Comparison of ENCODE assay signal across 1 fruit fly cellular context in genomic region chr3R:23117683-23118470, dm6.
A peak's percentile ranks its signal among the peaks of the same experiment; 100 is the strongest.
TF ChIP-seq lines count a peak whose summit lies in the region.

Rassf (minus strand) TSS chr3R:23117931.
CenB1A (plus strand) TSS chr3R:23118400.

TF ChIP-seq in whole organism, embryonic, 481 proteins besides CTCF, POLR2A, EP300 and RAD21 (continued from another document and continues in another):
- TF ChIP-seq inv (GFP tag; IDR thresholded peaks at IDR 0.05; lab: Robert Waterston, UW; ENCODE audit: partially characterized antibody): 0 out of 2 replicates have a peak, but pooled peaks have one; percentile 17
- no peak for TF ChIP-seq Atf6 (GFP tag; IDR thresholded peaks at IDR 0.05; lab: Robert Waterston, UW)
- peak; percentile 19 for TF ChIP-seq CG6854 (GFP tag; optimal IDR thresholded peaks at IDR 0.05; lab: Kevin White, UChicago)
- peak; percentile 87 for TF ChIP-seq stwl (tag; optimal IDR thresholded peaks at IDR 0.05; lab: Kevin White, UChicago)
- TF ChIP-seq CG30403 (GFP tag; optimal IDR thresholded peaks at IDR 0.05; lab: Kevin White, UChicago): peak; percentile 76
- 0 out of 2 replicates have a peak, but pooled peaks have one; percentile 11 for TF ChIP-seq Taf1 (GFP tag; IDR thresholded peaks at IDR 0.05; lab: Robert Waterston, UW)
- TF ChIP-seq CG10366 (GFP tag; IDR thresholded peaks at IDR 0.05; lab: Robert Waterston, UW): peak; percentile 24; the same call in 1 of the 2 replicates
- TF ChIP-seq BEAF-32 (GFP tag; optimal IDR thresholded peaks at IDR 0.05; lab: Kevin White, UChicago): peak; percentile 40
- no peak for TF ChIP-seq fd3F (GFP tag; optimal IDR thresholded peaks at IDR 0.05; lab: Kevin White, UChicago)
- TF ChIP-seq B-H1 (GFP tag; IDR thresholded peaks at IDR 0.05; lab: Robert Waterston, UW): no peak
- peak; percentile 4 for TF ChIP-seq Fer3 (tag; optimal IDR thresholded peaks at IDR 0.05; lab: Kevin White, UChicago)
- peak; percentile 51 for TF ChIP-seq CG12659 (GFP tag; optimal IDR thresholded peaks at IDR 0.05; lab: Kevin White, UChicago)
- peak; percentile 22 for TF ChIP-seq caup (GFP tag; optimal IDR thresholded peaks at IDR 0.05; lab: Kevin White, UChicago; ENCODE audit: severe bottlenecking)
- TF ChIP-seq CG10543 (GFP tag; optimal IDR thresholded peaks at IDR 0.05; lab: Kevin White, UChicago): peak; percentile 18
- TF ChIP-seq CG10979 (tag; optimal IDR thresholded peaks at IDR 0.05; lab: Kevin White, UChicago): peak; percentile 3
- no peak for TF ChIP-seq CG13894 (tag; optimal IDR thresholded peaks at IDR 0.05; lab: Kevin White, UChicago)
- TF ChIP-seq CG14965 (GFP tag; optimal IDR thresholded peaks at IDR 0.05; lab: Kevin White, UChicago; ENCODE audit: borderline replicate concordance): no peak
- peak; percentile 38; the same call in 1 of the 2 replicates for TF ChIP-seq HLH3B (GFP tag; IDR thresholded peaks at IDR 0.05; lab: Robert Waterston, UW)
- TF ChIP-seq HmgD (GFP tag; optimal IDR thresholded peaks at IDR 0.05; lab: Kevin White, UChicago): peak; percentile 25
- TF ChIP-seq CG10959 (GFP tag; IDR thresholded peaks at IDR 0.05; lab: Robert Waterston, UW): no peak
- TF ChIP-seq Hr39 (optimal IDR thresholded peaks at IDR 0.05; lab: Kevin White, UChicago): no peak
- peak; percentile 19 for TF ChIP-seq da (GFP tag; optimal IDR thresholded peaks at IDR 0.05; lab: Kevin White, UChicago)
- TF ChIP-seq lmd (GFP tag; IDR thresholded peaks at IDR 0.05; lab: Robert Waterston, UW): peak; percentile 64
- peak; percentile 42 for TF ChIP-seq CG3163 (GFP tag; optimal IDR thresholded peaks at IDR 0.05; lab: Kevin White, UChicago)
- peak; percentile 3 for TF ChIP-seq Hmr (GFP tag; optimal IDR thresholded peaks at IDR 0.05; lab: Kevin White, UChicago)
- TF ChIP-seq CG3065 (GFP tag; optimal IDR thresholded peaks at IDR 0.05; lab: Kevin White, UChicago): no peak
- TF ChIP-seq Lhr (GFP tag; optimal IDR thresholded peaks at IDR 0.05; lab: Kevin White, UChicago): peak; percentile 13
- TF ChIP-seq Gug (GFP tag; IDR thresholded peaks at IDR 0.05; lab: Robert Waterston, UW): 0 out of 4 replicates have a peak, but pooled peaks have one; percentile 9
- TF ChIP-seq CG4730 (GFP tag; IDR thresholded peaks at IDR 0.05; lab: Robert Waterston, UW): peak; percentile 52; the same call in 1 of the 2 replicates
- TF ChIP-seq psq (GFP tag; optimal IDR thresholded peaks at IDR 0.05; lab: Kevin White, UChicago): peak; percentile 25
- TF ChIP-seq nau (GFP tag; optimal IDR thresholded peaks at IDR 0.05; lab: Kevin White, UChicago): no peak
- peak; percentile 46 for TF ChIP-seq tin (GFP tag; optimal IDR thresholded peaks at IDR 0.05; lab: Kevin White, UChicago)
- TF ChIP-seq trem (tag; optimal IDR thresholded peaks at IDR 0.05; lab: Kevin White, UChicago): peak; percentile 21
- TF ChIP-seq pzg (GFP tag; optimal IDR thresholded peaks at IDR 0.05; lab: Kevin White, UChicago): peak; percentile 50
- peak; percentile 54 for TF ChIP-seq pnt (GFP tag; optimal IDR thresholded peaks at IDR 0.05; lab: Kevin White, UChicago)
- TF ChIP-seq cato (GFP tag; optimal IDR thresholded peaks at IDR 0.05; lab: Kevin White, UChicago; ENCODE audit: borderline replicate concordance): peak; percentile 39
- TF ChIP-seq onecut (GFP tag; IDR thresholded peaks at IDR 0.05; lab: Robert Waterston, UW): no peak
- peak; percentile 11 for TF ChIP-seq CG15269 (tag; optimal IDR thresholded peaks at IDR 0.05; lab: Kevin White, UChicago)
- TF ChIP-seq CG1602 (GFP tag; optimal IDR thresholded peaks at IDR 0.05; lab: Kevin White, UChicago): no peak
- no peak for TF ChIP-seq BtbVII (GFP tag; optimal IDR thresholded peaks at IDR 0.05; lab: Kevin White, UChicago)
- TF ChIP-seq insv (GFP tag; optimal IDR thresholded peaks at IDR 0.05; lab: Kevin White, UChicago): no peak
- peak; percentile 65 for TF ChIP-seq CG9817 (tag; optimal IDR thresholded peaks at IDR 0.05; lab: Kevin White, UChicago)
- TF ChIP-seq twi (tag; optimal IDR thresholded peaks at IDR 0.05; lab: Kevin White, UChicago): no peak
- TF ChIP-seq mam (GFP tag; optimal IDR thresholded peaks at IDR 0.05; lab: Kevin White, UChicago): peak; percentile 63
- TF ChIP-seq pum (GFP tag; optimal IDR thresholded peaks at IDR 0.05; lab: Kevin White, UChicago): peak; percentile 48
- no peak for TF ChIP-seq CG43689 (GFP tag; IDR thresholded peaks at IDR 0.05; lab: Robert Waterston, UW)
- TF ChIP-seq CG10462 (GFP tag; optimal IDR thresholded peaks at IDR 0.05; lab: Kevin White, UChicago): peak; percentile 24
- TF ChIP-seq CG9797 (GFP tag; optimal IDR thresholded peaks at IDR 0.05; lab: Kevin White, UChicago): peak; percentile 67
- no peak for TF ChIP-seq CG11560 (tag; IDR thresholded peaks at IDR 0.05; lab: Robert Waterston, UW)
- no peak for TF ChIP-seq CG17612 (GFP tag; IDR thresholded peaks at IDR 0.05; lab: Robert Waterston, UW)
- peak; percentile 77 for TF ChIP-seq CG3847 (GFP tag; IDR thresholded peaks at IDR 0.05; lab: Robert Waterston, UW)
- TF ChIP-seq gfzf (GFP tag; optimal IDR thresholded peaks at IDR 0.05; lab: Kevin White, UChicago): peak; percentile 84
- peak; percentile 13 for TF ChIP-seq CG13424 (tag; optimal IDR thresholded peaks at IDR 0.05; lab: Kevin White, UChicago)
- no peak for TF ChIP-seq run (tag; optimal IDR thresholded peaks at IDR 0.05; lab: Kevin White, UChicago)
- TF ChIP-seq Blimp-1 (GFP tag; optimal IDR thresholded peaks at IDR 0.05; lab: Kevin White, UChicago): no peak
- TF ChIP-seq tio (GFP tag; optimal IDR thresholded peaks at IDR 0.05; lab: Kevin White, UChicago): no peak
- TF ChIP-seq CG7271 (tag; optimal IDR thresholded peaks at IDR 0.05; lab: Kevin White, UChicago): peak; percentile 5
- no peak for TF ChIP-seq trh (GFP tag; optimal IDR thresholded peaks at IDR 0.05; lab: Kevin White, UChicago)
- TF ChIP-seq ab (GFP tag; optimal IDR thresholded peaks at IDR 0.05; lab: Kevin White, UChicago): no peak
- TF ChIP-seq fd96Cb (tag; optimal IDR thresholded peaks at IDR 0.05; lab: Kevin White, UChicago): peak; percentile 11
- TF ChIP-seq CG7786 (GFP tag; optimal IDR thresholded peaks at IDR 0.05; lab: Kevin White, UChicago): peak; percentile 29
- peak; percentile 52 for TF ChIP-seq Rfx (GFP tag; IDR thresholded peaks at IDR 0.05; lab: Robert Waterston, UW)
- TF ChIP-seq H15 (GFP tag; IDR thresholded peaks at IDR 0.05; lab: Robert Waterston, UW): no peak
- TF ChIP-seq ap (GFP tag; IDR thresholded peaks at IDR 0.05; lab: Robert Waterston, UW): 0 out of 2 replicates have a peak, but pooled peaks have one; percentile 15
- TF ChIP-seq MESR4 (GFP tag; optimal IDR thresholded peaks at IDR 0.05; lab: Kevin White, UChicago): peak; percentile 72
- peak; percentile 18 for TF ChIP-seq Fer1 (GFP tag; optimal IDR thresholded peaks at IDR 0.05; lab: Kevin White, UChicago)
- peak; percentile 46 for TF ChIP-seq unc-4 (GFP tag; IDR thresholded peaks at IDR 0.05; lab: Robert Waterston, UW; ENCODE audit: partially characterized antibody)
- peak; percentile 7 for TF ChIP-seq cwo (GFP tag; optimal IDR thresholded peaks at IDR 0.05; lab: Kevin White, UChicago)
- TF ChIP-seq CG31365 (tag; optimal IDR thresholded peaks at IDR 0.05; lab: Kevin White, UChicago): no peak
- peak; percentile 29 for TF ChIP-seq CG18262 (tag; optimal IDR thresholded peaks at IDR 0.05; lab: Kevin White, UChicago)
- 0 out of 2 replicates have a peak, but pooled peaks have one; percentile 31 for TF ChIP-seq ssp (GFP tag; IDR thresholded peaks at IDR 0.05; lab: Robert Waterston, UW)
- peak; percentile 54 for TF ChIP-seq Hr3 (GFP tag; optimal IDR thresholded peaks at IDR 0.05; lab: Kevin White, UChicago)
- 0 out of 2 replicates have a peak, but pooled peaks have one; percentile 32 for TF ChIP-seq CG32767 (GFP tag; IDR thresholded peaks at IDR 0.05; lab: Robert Waterston, UW)
- TF ChIP-seq ewg (GFP tag; optimal IDR thresholded peaks at IDR 0.05; lab: Kevin White, UChicago): no peak
- TF ChIP-seq lov (optimal IDR thresholded peaks at IDR 0.05; lab: Kevin White, UChicago): no peak
- no peak for TF ChIP-seq lov (GFP tag; IDR thresholded peaks at IDR 0.05; lab: Robert Waterston, UW)
- TF ChIP-seq CG18599 (GFP tag; optimal IDR thresholded peaks at IDR 0.05; lab: Kevin White, UChicago): peak; percentile 49
- TF ChIP-seq tup (GFP tag; optimal IDR thresholded peaks at IDR 0.05; lab: Kevin White, UChicago): no peak
- peak; percentile 17; the same call in 1 of the 2 replicates for TF ChIP-seq Ada2b (GFP tag; IDR thresholded peaks at IDR 0.05; lab: Robert Waterston, UW)
- TF ChIP-seq grau (tag; optimal IDR thresholded peaks at IDR 0.05; lab: Kevin White, UChicago): peak; percentile 27
- peak; percentile 9; the same call in 1 of the 3 replicates for TF ChIP-seq CG2889 (GFP tag; IDR thresholded peaks at IDR 0.05; lab: Robert Waterston, UW)
- peak; percentile 8 for TF ChIP-seq sima (GFP tag; optimal IDR thresholded peaks at IDR 0.05; lab: Kevin White, UChicago)
- TF ChIP-seq CG32772 (GFP tag; IDR thresholded peaks at IDR 0.05; lab: Robert Waterston, UW): no peak
- no peak for TF ChIP-seq CG17328 (GFP tag; IDR thresholded peaks at IDR 0.05; lab: Robert Waterston, UW)
- peak; percentile 59; the same call in 1 of the 3 replicates for TF ChIP-seq zfh1 (GFP tag; IDR thresholded peaks at IDR 0.05; lab: Robert Waterston, UW)
- TF ChIP-seq GATAe (GFP tag; conservative IDR thresholded peaks at IDR 0.05; lab: Robert Waterston, UW): no peak
- TF ChIP-seq CG17802 (tag; optimal IDR thresholded peaks at IDR 0.05; lab: Kevin White, UChicago): peak; percentile 9
- TF ChIP-seq CG7987 (GFP tag; optimal IDR thresholded peaks at IDR 0.05; lab: Kevin White, UChicago): no peak
- TF ChIP-seq CG14441 (GFP tag; IDR thresholded peaks at IDR 0.05; lab: Robert Waterston, UW): peak; percentile 33; the same call in 1 of the 2 replicates
- peak; percentile 60 for TF ChIP-seq shn (GFP tag; optimal IDR thresholded peaks at IDR 0.05; lab: Kevin White, UChicago)
- no peak for TF ChIP-seq CrebB (tag; optimal IDR thresholded peaks at IDR 0.05; lab: Kevin White, UChicago)
- TF ChIP-seq CG7556 (GFP tag; optimal IDR thresholded peaks at IDR 0.05; lab: Kevin White, UChicago): no peak
- peak; percentile 47 for TF ChIP-seq CG4820 (GFP tag; optimal IDR thresholded peaks at IDR 0.05; lab: Kevin White, UChicago)
- peak; percentile 19 for TF ChIP-seq kay (GFP tag; optimal IDR thresholded peaks at IDR 0.05; lab: Kevin White, UChicago)
- no peak for TF ChIP-seq CG8290 (GFP tag; optimal IDR thresholded peaks at IDR 0.05; lab: Kevin White, UChicago)
- peak in 1 of 2 experiments; percentile 16 for TF ChIP-seq CG8290 (tag; optimal IDR thresholded peaks at IDR 0.05; lab: Kevin White, UChicago)
- no peak for TF ChIP-seq tna (GFP tag; IDR thresholded peaks at IDR 0.05; lab: Robert Waterston, UW; ENCODE audit: partially characterized antibody)
- TF ChIP-seq ind (GFP tag; optimal IDR thresholded peaks at IDR 0.05; lab: Kevin White, UChicago): peak; percentile 45
- peak; percentile 25 for TF ChIP-seq CG30020 (tag; optimal IDR thresholded peaks at IDR 0.05; lab: Kevin White, UChicago)
- peak; percentile 38 for TF ChIP-seq CG17186 (GFP tag; optimal IDR thresholded peaks at IDR 0.05; lab: Kevin White, UChicago)
- TF ChIP-seq Hr78 (GFP tag; optimal IDR thresholded peaks at IDR 0.05; lab: Kevin White, UChicago): no peak
- TF ChIP-seq CG1603 (tag; optimal IDR thresholded peaks at IDR 0.05; lab: Kevin White, UChicago): peak; percentile 28
- TF ChIP-seq amos (GFP tag; IDR thresholded peaks at IDR 0.05; lab: Robert Waterston, UW; ENCODE audit: partially characterized antibody): peak; percentile 27; the same call in 1 of the 2 replicates
- peak; percentile 62 for TF ChIP-seq sna (GFP tag; IDR thresholded peaks at IDR 0.05; lab: Robert Waterston, UW; ENCODE audit: partially characterized antibody)
- no peak for TF ChIP-seq gsb-n (tag; optimal IDR thresholded peaks at IDR 0.05; lab: Kevin White, UChicago)
- TF ChIP-seq Sox102F (GFP tag; optimal IDR thresholded peaks at IDR 0.05; lab: Kevin White, UChicago): peak; percentile 9
- peak; percentile 31 for TF ChIP-seq CG6765 (GFP tag; optimal IDR thresholded peaks at IDR 0.05; lab: Kevin White, UChicago)
- peak; percentile 40; the same call in 1 of the 2 replicates for TF ChIP-seq Bgb (GFP tag; IDR thresholded peaks at IDR 0.05; lab: Robert Waterston, UW; ENCODE audit: partially characterized antibody)
- TF ChIP-seq CG5953 (GFP tag; IDR thresholded peaks at IDR 0.05; lab: Robert Waterston, UW): no peak
- peak; percentile 33 for TF ChIP-seq Dek (tag; optimal IDR thresholded peaks at IDR 0.05; lab: Kevin White, UChicago)
- peak; percentile 33 for TF ChIP-seq CG2678 (tag; optimal IDR thresholded peaks at IDR 0.05; lab: Kevin White, UChicago)
- TF ChIP-seq CG9437 (GFP tag; optimal IDR thresholded peaks at IDR 0.05; lab: Kevin White, UChicago): peak; percentile 22
- no peak for TF ChIP-seq disco-r (GFP tag; optimal IDR thresholded peaks at IDR 0.05; lab: Kevin White, UChicago)
- TF ChIP-seq Adf1 (GFP tag; IDR thresholded peaks at IDR 0.05; lab: Robert Waterston, UW): peak; percentile 34; the same call in 1 of the 2 replicates
- TF ChIP-seq Sin3A (optimal IDR thresholded peaks at IDR 0.05; lab: Kevin White, UChicago): peak; percentile 87
- no peak for TF ChIP-seq Bteb2 (GFP tag; optimal IDR thresholded peaks at IDR 0.05; lab: Kevin White, UChicago)
- peak; percentile 35 for TF ChIP-seq Tbp (GFP tag; optimal IDR thresholded peaks at IDR 0.05; lab: Kevin White, UChicago)
- TF ChIP-seq CG8281 (tag; optimal IDR thresholded peaks at IDR 0.05; lab: Kevin White, UChicago): no peak
- peak; percentile 59 for TF ChIP-seq Xbp1 (GFP tag; optimal IDR thresholded peaks at IDR 0.05; lab: Kevin White, UChicago)
- TF ChIP-seq crp (GFP tag; optimal IDR thresholded peaks at IDR 0.05; lab: Kevin White, UChicago): peak in 1 of 2 experiments; percentile 74
- 0 out of 2 replicates have a peak, but pooled peaks have one; percentile 15 for TF ChIP-seq CG31224 (GFP tag; IDR thresholded peaks at IDR 0.05; lab: Robert Waterston, UW)
- TF ChIP-seq phol (tag; optimal IDR thresholded peaks at IDR 0.05; lab: Kevin White, UChicago): peak; percentile 60
- peak; percentile 48 for TF ChIP-seq CG18619 (GFP tag; optimal IDR thresholded peaks at IDR 0.05; lab: Kevin White, UChicago)
- TF ChIP-seq Deaf1 (tag; optimal IDR thresholded peaks at IDR 0.05; lab: Kevin White, UChicago): peak; percentile 15
- no peak for TF ChIP-seq CG4854 (GFP tag; optimal IDR thresholded peaks at IDR 0.05; lab: Kevin White, UChicago)
- TF ChIP-seq CkIIα-i1 (GFP tag; IDR thresholded peaks at IDR 0.05; lab: Robert Waterston, UW): no peak
- TF ChIP-seq NC2α (GFP tag; optimal IDR thresholded peaks at IDR 0.05; lab: Kevin White, UChicago): peak; percentile 28
- peak; percentile 28 for TF ChIP-seq Antp (GFP tag; optimal IDR thresholded peaks at IDR 0.05; lab: Kevin White, UChicago)
- peak; percentile 46 for TF ChIP-seq Oli (tag; optimal IDR thresholded peaks at IDR 0.05; lab: Kevin White, UChicago)
